Worm (Caenorhabditis elegans) whole organism, late embryonic: ENCODE measurements around the gene F49E11.2.

Source experiments
- ama-1 ChIP-seq: fragments of 150-350 bp; optimal IDR thresholded peaks from 2 replicates; lab custom pipeline; 2014
- ceh-30 ChIP-seq: fragments of 150-350 bp; optimal IDR thresholded peaks from 2 replicates; lab custom pipeline; 2014; ENCODE audit warnings: missing biosample characterization, missing genetic modification characterization
- ceh-31 ChIP-seq: sonication (generic microtip); optimal IDR thresholded peaks from 2 replicates; lab custom pipeline; 2016; ENCODE audit warnings: missing genetic modification characterization, missing compliant biosample characterization
- dmd-4 ChIP-seq: sonication (generic microtip); optimal IDR thresholded peaks from 2 replicates; lab custom pipeline; 2016; ENCODE audit warnings: borderline replicate concordance, missing genetic modification characterization, missing compliant biosample characterization
- dve-1 ChIP-seq: sonication (generic microtip); optimal IDR thresholded peaks from 2 replicates; lab custom pipeline; 2017; ENCODE audit warnings: antibody characterized with exemption, mild to moderate bottlenecking, missing genetic modification characterization, missing compliant biosample characterization
- lim-6 ChIP-seq: sonication (generic microtip); optimal IDR thresholded peaks from 2 replicates; lab custom pipeline; 2016; ENCODE audit warnings: missing genetic modification characterization, missing compliant biosample characterization
- nfya-1 ChIP-seq: sonication (generic microtip); optimal IDR thresholded peaks from 2 replicates; lab custom pipeline; 2017; ENCODE audit warnings: missing genetic modification characterization, mild to moderate bottlenecking, missing compliant biosample characterization, antibody characterized with exemption, moderate library complexity
- nhr-11 ChIP-seq: fragments of 150-350 bp; optimal IDR thresholded peaks from 2 replicates; lab custom pipeline; 2014; ENCODE audit warnings: missing biosample characterization, missing genetic modification characterization
- pag-3 ChIP-seq: sonication (generic microtip); optimal IDR thresholded peaks from 2 replicates; lab custom pipeline; 2016; ENCODE audit warnings: missing compliant biosample characterization, missing genetic modification characterization, borderline replicate concordance
- rnt-1 ChIP-seq: sonication (generic microtip); optimal IDR thresholded peaks from 2 replicates; lab custom pipeline; 2016; ENCODE audit warnings: missing genetic modification characterization, missing compliant biosample characterization
- unc-55 ChIP-seq: sonication (generic microtip); optimal IDR thresholded peaks from 2 replicates; lab custom pipeline; 2017; ENCODE audit warnings: missing biosample characterization, missing genetic modification reagents, missing genetic modification characterization

- TF ChIP-seq unc-55 (GFP tag; lab: Kevin White, UChicago) (no peak), ama-1 (no peak), dve-1 (tag; lab: Kevin White, UChicago) (no peak), rnt-1 (tag; lab: Kevin White, UChicago) (no peak), ceh-30 (tag; lab: Kevin White, UChicago) (no peak), dmd-4 (tag; lab: Kevin White, UChicago) (no peak), nhr-11 (no peak), pag-3 (tag; lab: Kevin White, UChicago) (no peak), ceh-31 (no peak), lim-6 (tag; lab: Kevin White, UChicago) (no peak), nfya-1 (tag; lab: Kevin White, UChicago) (no peak)
Observed at ce11 chrIV:13075625-13076252, 37.0 kb upstream of the F49E11.2 start.
